Worm (Caenorhabditis elegans) whole organism, late embryonic: ENCODE results near the gene Y40A1A.2.
A peak's percentile ranks its signal among the peaks of the same experiment; 100 is the strongest.

Experiments used
- C08G9.2 ChIP-seq: sonication (generic microtip); optimal IDR thresholded peaks from 2 replicates; lab custom pipeline; 2016; ENCODE audit warnings: mild to moderate bottlenecking, missing genetic modification characterization, moderate library complexity, missing compliant biosample characterization
- C38D4.7 ChIP-seq: fragments of 200-800 bp; sonication (Bioruptor generic); optimal IDR thresholded peaks from 2 replicates; lab custom pipeline; 2018; ENCODE audit warnings: mild to moderate bottlenecking, missing genetic modification characterization, moderate library complexity, missing compliant biosample characterization
- K02D7.2 ChIP-seq: sonication (generic microtip); optimal IDR thresholded peaks from 2 replicates; lab custom pipeline; 2017; ENCODE audit warnings: mild to moderate bottlenecking, missing genetic modification characterization, missing compliant biosample characterization
- K09A11.1 ChIP-seq: sonication (generic microtip); optimal IDR thresholded peaks from 2 replicates; lab custom pipeline; 2017; ENCODE audit warnings: antibody characterized with exemption, mild to moderate bottlenecking, missing genetic modification characterization, missing compliant biosample characterization; ENCODE audit not compliant: insufficient read depth
- T23F11.4 ChIP-seq: fragments of 200-800 bp; sonication (Bioruptor generic); optimal IDR thresholded peaks from 2 replicates; lab custom pipeline; 2018; ENCODE audit warnings: mild to moderate bottlenecking, missing genetic modification characterization, missing compliant biosample characterization
- Y22D7AL.16 ChIP-seq: sonication (generic microtip); optimal IDR thresholded peaks from 2 replicates; lab custom pipeline; 2016; ENCODE audit warnings: missing genetic modification characterization, missing compliant biosample characterization
- ahr-1 ChIP-seq: sonication (generic microtip); optimal IDR thresholded peaks from 2 replicates; lab custom pipeline; 2016; ENCODE audit warnings: missing genetic modification characterization, missing compliant biosample characterization
- ceh-14 ChIP-seq: sonication (generic microtip); optimal IDR thresholded peaks from 2 replicates; lab custom pipeline; 2016; ENCODE audit warnings: missing genotype, missing genetic modification characterization, missing compliant biosample characterization
- ceh-18 ChIP-seq: sonication (generic microtip); optimal IDR thresholded peaks from 2 replicates; lab custom pipeline; 2016; ENCODE audit warnings: missing genetic modification characterization, missing compliant biosample characterization
- ceh-19 ChIP-seq: fragments of 200-800 bp; sonication (Bioruptor generic); optimal IDR thresholded peaks from 2 replicates; lab custom pipeline; 2018; ENCODE audit warnings: mild to moderate bottlenecking, missing genetic modification characterization, missing compliant biosample characterization
- ceh-24 ChIP-seq: sonication (generic microtip); optimal IDR thresholded peaks from 2 replicates; lab custom pipeline; 2016; ENCODE audit warnings: mild to moderate bottlenecking, missing genetic modification characterization, missing compliant biosample characterization
- ceh-45 ChIP-seq: fragments of 200-800 bp; sonication (Bioruptor generic); IDR thresholded peaks from 2 replicates; pipeline ENCODE4 v1.3.6; 2022; ENCODE audit warnings: missing genetic modification reagents, missing genetic modification characterization, missing compliant biosample characterization
- ceh-9 ChIP-seq: sonication (generic microtip); optimal IDR thresholded peaks from 2 replicates; lab custom pipeline; 2016; ENCODE audit warnings: mild to moderate bottlenecking, missing genetic modification characterization, inconsistent platforms, missing compliant biosample characterization
- che-1 ChIP-seq: sonication (generic microtip); optimal IDR thresholded peaks from 2 replicates; lab custom pipeline; 2016; ENCODE audit warnings: mild to moderate bottlenecking, missing genetic modification characterization, missing compliant biosample characterization
- dve-1 ChIP-seq: sonication (generic microtip); optimal IDR thresholded peaks from 2 replicates; lab custom pipeline; 2017; ENCODE audit warnings: antibody characterized with exemption, mild to moderate bottlenecking, missing genetic modification characterization, missing compliant biosample characterization
- elt-2 ChIP-seq: sonication (generic microtip); optimal IDR thresholded peaks from 2 replicates; lab custom pipeline; 2016; ENCODE audit warnings: missing genetic modification reagents, missing genetic modification characterization, missing compliant biosample characterization
- ets-4 ChIP-seq: sonication (generic microtip); optimal IDR thresholded peaks from 2 replicates; lab custom pipeline; 2016; ENCODE audit warnings: missing genetic modification characterization, missing compliant biosample characterization
- fkh-10 ChIP-seq: fragments of 150-350 bp; optimal IDR thresholded peaks from 2 replicates; lab custom pipeline; 2014; ENCODE audit warnings: missing biosample characterization, missing genetic modification reagents, missing genetic modification characterization
- hlh-13 ChIP-seq: fragments of 200-800 bp; sonication (Bioruptor generic); optimal IDR thresholded peaks from 2 replicates; lab custom pipeline; 2018; ENCODE audit warnings: mild to moderate bottlenecking, missing genetic modification characterization, missing compliant biosample characterization
- hlh-15 ChIP-seq: sonication (generic microtip); optimal IDR thresholded peaks from 2 replicates; lab custom pipeline; 2016; ENCODE audit warnings: missing genetic modification characterization, missing compliant biosample characterization
- hlh-6 ChIP-seq: sonication (generic microtip); optimal IDR thresholded peaks from 2 replicates; lab custom pipeline; 2016; ENCODE audit warnings: missing genotype, missing genetic modification characterization, missing compliant biosample characterization
- lin-11 ChIP-seq: fragments of 200-800 bp; sonication (Bioruptor generic); optimal IDR thresholded peaks from 2 replicates; lab custom pipeline; 2018; ENCODE audit warnings: mild to moderate bottlenecking, missing genetic modification characterization, missing compliant biosample characterization
- madf-2 ChIP-seq: sonication (generic microtip); optimal IDR thresholded peaks from 2 replicates; lab custom pipeline; 2017; ENCODE audit warnings: missing genetic modification characterization, missing compliant biosample characterization
- mec-3 ChIP-seq: sonication (generic microtip); optimal IDR thresholded peaks from 2 replicates; lab custom pipeline; 2016; ENCODE audit warnings: borderline replicate concordance, missing genetic modification characterization, missing compliant biosample characterization
- pag-3 ChIP-seq: sonication (generic microtip); optimal IDR thresholded peaks from 2 replicates; lab custom pipeline; 2016; ENCODE audit warnings: missing compliant biosample characterization, missing genetic modification characterization, borderline replicate concordance
- pha-4 ChIP-seq: fragments of 150-350 bp; optimal IDR thresholded peaks from 2 replicates; lab custom pipeline; 2018; ENCODE audit warnings: missing biosample characterization, missing genetic modification reagents, missing genetic modification characterization
- sdc-2 ChIP-seq: sonication (generic microtip); optimal IDR thresholded peaks from 2 replicates; lab custom pipeline; 2016; ENCODE audit warnings: missing genotype, missing genetic modification characterization, missing compliant biosample characterization
- sox-2 ChIP-seq: fragments of 200-800 bp; sonication (Bioruptor generic); IDR thresholded peaks from 2 replicates; pipeline ENCODE4 v1.3.6; 2022; ENCODE audit warnings: missing genetic modification reagents, missing genetic modification characterization, missing compliant biosample characterization
- sox-4 ChIP-seq: sonication (generic microtip); optimal IDR thresholded peaks from 2 replicates; lab custom pipeline; 2017; ENCODE audit warnings: mild to moderate bottlenecking, missing genetic modification characterization, inconsistent platforms, missing compliant biosample characterization
- unc-3 ChIP-seq, 2 experiments: fragments of 200-800 bp in 1 of 2; sonication (Bioruptor generic) in 1 of 2; sonication (generic microtip) in 1 of 2; conservative IDR thresholded peaks in 1 of 2; optimal IDR thresholded peaks in 1 of 2; 2 replicates each; pipeline versions ENCODE4 v1.3.6 to Lab custom; 2016 to 2022; ENCODE audit warnings: missing compliant biosample characterization in 2 of 2, missing genetic modification characterization in 2 of 2, missing genetic modification reagents in 1 of 2
- zip-5 ChIP-seq: sonication (generic microtip); optimal IDR thresholded peaks from 2 replicates; lab custom pipeline; 2016; ENCODE audit warnings: missing genetic modification characterization, missing compliant biosample characterization

Gene Y40A1A.2

ce11 chrX:2000517-2000916 lies 10.0 kb downstream of the Y40A1A.2 start:
- TF ChIP-seq ahr-1 (tag; lab: Kevin White, UChicago), result no peak
- no peak for TF ChIP-seq lin-11 (tag; lab: Kevin White, UChicago)
- no peak for TF ChIP-seq madf-2
- TF ChIP-seq ceh-45 (GFP tag; lab: Robert Waterston, UW), result no peak
- TF ChIP-seq ceh-18 (tag; lab: Kevin White, UChicago), result no peak
- no peak for TF ChIP-seq K09A11.1 (tag; lab: Kevin White, UChicago)
- no peak for TF ChIP-seq K02D7.2 (tag; lab: Kevin White, UChicago)
- no peak for TF ChIP-seq ceh-24 (tag; lab: Kevin White, UChicago)
- no peak for TF ChIP-seq fkh-10 (GFP tag; lab: Kevin White, UChicago)
- no peak for TF ChIP-seq C38D4.7
- TF ChIP-seq dve-1 (tag; lab: Kevin White, UChicago), result no peak
- TF ChIP-seq unc-3 (GFP tag; conservative IDR thresholded peaks at IDR 0.05; lab: Robert Waterston, UW), result no peak
- TF ChIP-seq unc-3 (tag; optimal IDR thresholded peaks at IDR 0.05; lab: Kevin White, UChicago), result no peak
- no peak for TF ChIP-seq zip-5 (tag; lab: Kevin White, UChicago)
- TF ChIP-seq Y22D7AL.16 (tag; lab: Kevin White, UChicago), result no peak
- TF ChIP-seq sdc-2 (tag; lab: Kevin White, UChicago), result no peak

- TF ChIP-seq ceh-14, result peak; percentile 17
- no peak for TF ChIP-seq pha-4 (tag; lab: Kevin White, UChicago)
These were observed 22.1 kb downstream of the Y40A1A.2 start, which contains the start of gene Y102A11A.9 for ce11 chrX:2012491-2013201. TSS of gene Y102A11A.9 (plus strand) at chrX:2013151.

ce11 chrX:2013912-2014311 lies 23.4 kb downstream of the Y40A1A.2 start:
- TF ChIP-seq che-1 (tag; lab: Kevin White, UChicago) (no peak), ceh-19 (GFP tag; lab: Kevin White, UChicago) (no peak), elt-2 (tag; lab: Kevin White, UChicago) (no peak), sox-2 (GFP tag; lab: Robert Waterston, UW) (no peak), sox-4 (tag; lab: Kevin White, UChicago) (no peak), hlh-13 (no peak), hlh-15 (tag; lab: Kevin White, UChicago) (no peak), ceh-9 (no peak)

ce11 chrX:2014521-2014920 lies 24.0 kb downstream of the Y40A1A.2 start:
- TF ChIP-seq Y22D7AL.16 (tag; lab: Kevin White, UChicago), result no peak
- no peak for TF ChIP-seq mec-3 (tag; lab: Kevin White, UChicago)
- no peak for TF ChIP-seq unc-3 (GFP tag; conservative IDR thresholded peaks at IDR 0.05; lab: Robert Waterston, UW)
- TF ChIP-seq unc-3 (tag; optimal IDR thresholded peaks at IDR 0.05; lab: Kevin White, UChicago), result no peak
- TF ChIP-seq T23F11.4 (GFP tag; lab: Kevin White, UChicago), result no peak

ce11 chrX:2018211-2018610 lies 27.7 kb downstream of the Y40A1A.2 start:
- TF ChIP-seq Y22D7AL.16 (tag; lab: Kevin White, UChicago), result no peak
- TF ChIP-seq hlh-15 (tag; lab: Kevin White, UChicago), result no peak
- no peak for TF ChIP-seq ets-4 (tag; lab: Kevin White, UChicago)
- no peak for TF ChIP-seq K09A11.1 (tag; lab: Kevin White, UChicago)
- TF ChIP-seq hlh-6 (tag; lab: Kevin White, UChicago), result no peak
- no peak for TF ChIP-seq pag-3
- no peak for TF ChIP-seq C08G9.2 (tag; lab: Kevin White, UChicago)
- TF ChIP-seq pha-4 (tag; lab: Kevin White, UChicago), result no peak
- TF ChIP-seq sdc-2 (tag; lab: Kevin White, UChicago), result no peak
